Worm (Caenorhabditis elegans) whole organism, early embryonic: ENCODE measurements around the gene icd-1.

Experiments
- B0310.2 ChIP-seq: sonication (generic microtip); optimal IDR thresholded peaks from 2 replicates; lab custom pipeline; 2016; ENCODE audit warnings: mild to moderate bottlenecking, missing genetic modification characterization, missing compliant biosample characterization
- F13C5.2 ChIP-seq: sonication (generic microtip); optimal IDR thresholded peaks from 2 replicates; lab custom pipeline; 2017; ENCODE audit warnings: mild to moderate bottlenecking, missing genetic modification characterization, inconsistent platforms, missing compliant biosample characterization
- aly-1 ChIP-seq: sonication (generic microtip); optimal IDR thresholded peaks from 2 replicates; lab custom pipeline; 2016; ENCODE audit warnings: missing genetic modification characterization, missing compliant biosample characterization
- ama-1 ChIP-seq: fragments of 150-350 bp; optimal IDR thresholded peaks from 2 replicates; lab custom pipeline; 2014
- ceh-13 ChIP-seq: fragments of 200-800 bp; sonication (Bioruptor generic); optimal IDR thresholded peaks from 2 replicates; lab custom pipeline; 2018; ENCODE audit warnings: mild to moderate bottlenecking, missing genetic modification characterization, missing compliant biosample characterization
- ceh-36 ChIP-seq: sonication (generic microtip); optimal IDR thresholded peaks from 2 replicates; lab custom pipeline; 2016; ENCODE audit warnings: missing genetic modification characterization, inconsistent platforms, missing compliant biosample characterization
- ets-7 ChIP-seq: sonication (generic microtip); optimal IDR thresholded peaks from 2 replicates; lab custom pipeline; 2016; ENCODE audit warnings: missing genotype, missing genetic modification characterization, missing compliant biosample characterization
- flt-1 ChIP-seq: fragments of 200-800 bp; sonication (Bioruptor generic); IDR thresholded peaks from 2 replicates; pipeline ENCODE4 v1.3.6; 2022; ENCODE audit warnings: missing genetic modification characterization, missing compliant biosample characterization
- hmbx-1 ChIP-seq: sonication (generic microtip); optimal IDR thresholded peaks from 2 replicates; lab custom pipeline; 2016; ENCODE audit warnings: mild to moderate bottlenecking, missing genetic modification characterization, missing compliant biosample characterization
- hmg-4 ChIP-seq: fragments of 200-800 bp; sonication (Bioruptor generic); optimal IDR thresholded peaks from 2 replicates; lab custom pipeline; 2018; ENCODE audit warnings: mild to moderate bottlenecking, missing genetic modification characterization, missing compliant biosample characterization
- hnd-1 ChIP-seq: sonication (generic microtip); optimal IDR thresholded peaks from 2 replicates; lab custom pipeline; 2016; ENCODE audit warnings: missing genetic modification characterization, missing compliant biosample characterization
- pes-1 ChIP-seq: fragments of 200-800 bp; sonication (Bioruptor generic); IDR thresholded peaks from 2 replicates; pipeline ENCODE4 v1.3.6; 2022; ENCODE audit warnings: missing genetic modification reagents, missing genetic modification characterization, missing compliant biosample characterization
- scrt-1 ChIP-seq: fragments of 200-800 bp; sonication (Bioruptor generic); IDR thresholded peaks from 2 replicates; pipeline ENCODE4 v1.3.6; 2022; ENCODE audit warnings: missing genetic modification characterization, missing compliant biosample characterization
- sea-1 ChIP-seq: fragments of 200-800 bp; sonication (Bioruptor generic); conservative IDR thresholded peaks from 2 replicates; pipeline ENCODE4 v1.3.6; 2022; ENCODE audit warnings: missing genetic modification characterization, missing compliant biosample characterization
- tbx-11 ChIP-seq: fragments of 200-800 bp; sonication (Bioruptor generic); IDR thresholded peaks from 2 replicates; pipeline ENCODE4 v1.3.6; 2022; ENCODE audit warnings: missing genetic modification characterization, missing compliant biosample characterization
- tbx-37 ChIP-seq: fragments of 200-800 bp; sonication (Bioruptor generic); conservative IDR thresholded peaks from 2 replicates; pipeline ENCODE4 v1.3.6; 2022; ENCODE audit warnings: missing genetic modification reagents, missing genetic modification characterization, missing compliant biosample characterization
- tra-4 ChIP-seq: sonication (generic microtip); optimal IDR thresholded peaks from 2 replicates; lab custom pipeline; 2017; ENCODE audit warnings: missing genetic modification characterization, missing compliant biosample characterization

icd-1 gene

ce11 chrII:6592251-6592650 lies 3.8 kb upstream of the icd-1 start, which contains the start of gene C56C10.9:
Gene C56C10.9, minus strand, starts transcription at chrII:6592351.
- TF ChIP-seq hnd-1: no peak
- no peak for TF ChIP-seq aly-1 (tag; lab: Kevin White, UChicago)
- no peak for TF ChIP-seq hmg-4
- no peak for TF ChIP-seq hmbx-1 (tag; lab: Kevin White, UChicago)
- no peak for TF ChIP-seq sea-1
- no peak for TF ChIP-seq scrt-1
- no peak for TF ChIP-seq tbx-11 (GFP tag; lab: Robert Waterston, UW)
- TF ChIP-seq F13C5.2 (tag; lab: Kevin White, UChicago): no peak
- no peak for TF ChIP-seq ceh-36 (tag; lab: Kevin White, UChicago)
- TF ChIP-seq pes-1 (GFP tag; lab: Robert Waterston, UW): no peak
- no peak for TF ChIP-seq tra-4

DNA sequence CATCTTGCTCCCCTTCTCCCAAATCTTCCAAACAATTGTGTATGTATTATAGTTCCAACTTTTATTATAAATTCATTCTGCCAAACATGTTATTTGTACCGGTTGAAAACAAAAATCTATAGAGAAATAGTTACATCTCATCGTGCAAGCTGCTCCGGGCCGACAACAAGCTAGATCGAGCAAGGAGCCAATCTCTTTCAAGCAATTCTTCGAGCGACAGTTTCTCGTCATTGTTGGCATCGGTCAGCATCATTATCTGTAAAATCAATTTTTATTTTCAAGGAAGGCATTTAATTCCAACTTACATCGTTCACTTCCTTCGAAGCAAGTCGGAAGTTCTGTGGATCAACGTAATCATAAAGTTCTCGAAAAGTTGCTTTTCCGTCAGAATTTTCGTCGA lies 2.5 kb upstream of the icd-1 start:
- no peak for TF ChIP-seq tra-4
- TF ChIP-seq hmg-4: no peak
- TF ChIP-seq scrt-1: no peak
- no peak for TF ChIP-seq aly-1 (tag; lab: Kevin White, UChicago)
- TF ChIP-seq flt-1: no peak
- no peak for TF ChIP-seq pes-1 (GFP tag; lab: Robert Waterston, UW)
- TF ChIP-seq sea-1: no peak
- TF ChIP-seq ets-7 (tag; lab: Kevin White, UChicago): no peak
- TF ChIP-seq hmbx-1 (tag; lab: Kevin White, UChicago): no peak

DNA sequence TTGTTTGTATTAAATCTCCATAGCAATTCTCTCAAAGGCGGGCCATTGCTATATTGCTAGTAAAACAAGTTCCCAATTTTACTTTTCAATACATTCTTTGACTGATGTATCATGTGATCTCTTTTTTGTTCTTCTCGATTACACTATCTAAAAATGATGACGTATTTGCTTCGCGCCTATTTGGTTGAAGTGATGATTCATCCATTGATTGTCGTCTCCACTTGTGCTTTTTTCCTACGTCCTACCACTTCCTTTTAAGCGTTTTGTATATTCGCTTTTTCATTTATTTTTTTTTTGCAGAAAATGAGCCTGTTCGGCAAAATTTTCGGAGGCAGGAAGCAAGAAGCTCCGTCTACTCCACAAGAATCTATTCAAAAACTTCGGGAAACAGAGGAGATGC lies 953 bp upstream of the icd-1 start, which contains the start of gene vps-32.1:
vps-32.1 (plus strand) TSS at position 301 of the 400 bp plus-strand sequence.
- TF ChIP-seq B0310.2: no peak
- no peak for TF ChIP-seq flt-1
- no peak for TF ChIP-seq sea-1
- TF ChIP-seq tbx-37 (GFP tag; lab: Robert Waterston, UW): no peak
- TF ChIP-seq aly-1 (tag; lab: Kevin White, UChicago): no peak

- TF ChIP-seq ets-7 (tag; lab: Kevin White, UChicago): no peak
- no peak for TF ChIP-seq aly-1 (tag; lab: Kevin White, UChicago)
- no peak for TF ChIP-seq tbx-11 (GFP tag; lab: Robert Waterston, UW)
- TF ChIP-seq scrt-1: no peak
- no peak for TF ChIP-seq ceh-13
- TF ChIP-seq F13C5.2 (tag; lab: Kevin White, UChicago): no peak
- no peak for TF ChIP-seq ama-1 (lab: Kevin White, UChicago)
- TF ChIP-seq ceh-36 (tag; lab: Kevin White, UChicago): no peak
- no peak for TF ChIP-seq hmbx-1 (tag; lab: Kevin White, UChicago)
- TF ChIP-seq pes-1 (GFP tag; lab: Robert Waterston, UW): no peak
- TF ChIP-seq tra-4: no peak
- no peak for TF ChIP-seq hnd-1
- TF ChIP-seq hmg-4: no peak
- no peak for TF ChIP-seq sea-1
- no peak for TF ChIP-seq flt-1
- TF ChIP-seq tbx-37 (GFP tag; lab: Robert Waterston, UW): no peak
These were observed 1.1 kb downstream of the icd-1 start, which contains the start of gene C56C10.7 for ce11 chrII:6587264-6587870. Gene C56C10.7, minus strand, starts transcription at chrII:6587575.

- no peak for TF ChIP-seq tra-4
- TF ChIP-seq hmbx-1 (tag; lab: Kevin White, UChicago): no peak
- TF ChIP-seq ceh-36 (tag; lab: Kevin White, UChicago): no peak
- no peak for TF ChIP-seq hmg-4
- no peak for TF ChIP-seq ceh-13
- TF ChIP-seq F13C5.2 (tag; lab: Kevin White, UChicago): no peak
- no peak for TF ChIP-seq tbx-37 (GFP tag; lab: Robert Waterston, UW)
- no peak for TF ChIP-seq pes-1 (GFP tag; lab: Robert Waterston, UW)
- no peak for TF ChIP-seq hnd-1
- TF ChIP-seq aly-1 (tag; lab: Kevin White, UChicago): no peak
- no peak for TF ChIP-seq scrt-1
- no peak for TF ChIP-seq tbx-11 (GFP tag; lab: Robert Waterston, UW)
- no peak for TF ChIP-seq B0310.2
- TF ChIP-seq sea-1: no peak
- no peak for TF ChIP-seq ets-7 (tag; lab: Kevin White, UChicago)
- TF ChIP-seq flt-1: no peak
- TF ChIP-seq ama-1 (lab: Kevin White, UChicago): no peak
These were observed 5.7 kb downstream of the icd-1 start, which contains the start of gene C56C10.4 for ce11 chrII:6582758-6583157. Gene C56C10.4, plus strand, starts transcription at chrII:6583058.

- TF ChIP-seq ets-7 (tag; lab: Kevin White, UChicago) (no peak), ceh-13 (no peak)
These were observed 7.2 kb downstream of the icd-1 start, which contains the start of gene C56C10.6 for ce11 chrII:6581236-6581635. Gene C56C10.6, minus strand, starts transcription at chrII:6581336.

- TF ChIP-seq tra-4: no peak
- no peak for TF ChIP-seq ceh-13
- TF ChIP-seq scrt-1: no peak
- no peak for TF ChIP-seq ama-1 (lab: Kevin White, UChicago)
- no peak for TF ChIP-seq F13C5.2 (tag; lab: Kevin White, UChicago)
- no peak for TF ChIP-seq flt-1
- no peak for TF ChIP-seq aly-1 (tag; lab: Kevin White, UChicago)
- TF ChIP-seq hmg-4: no peak
- no peak for TF ChIP-seq ets-7 (tag; lab: Kevin White, UChicago)
- TF ChIP-seq hnd-1: no peak
- no peak for TF ChIP-seq tbx-11 (GFP tag; lab: Robert Waterston, UW)
- no peak for TF ChIP-seq B0310.2
- TF ChIP-seq pes-1 (GFP tag; lab: Robert Waterston, UW): no peak
- TF ChIP-seq sea-1: no peak
- no peak for TF ChIP-seq ceh-36 (tag; lab: Kevin White, UChicago)
- no peak for TF ChIP-seq hmbx-1 (tag; lab: Kevin White, UChicago)
- no peak for TF ChIP-seq tbx-37 (GFP tag; lab: Robert Waterston, UW)
These were observed 10.1 kb downstream of the icd-1 start, which contains the start of gene sra-31 for ce11 chrII:6578378-6578777. Gene sra-31, minus strand, starts transcription at chrII:6578478.

DNA sequence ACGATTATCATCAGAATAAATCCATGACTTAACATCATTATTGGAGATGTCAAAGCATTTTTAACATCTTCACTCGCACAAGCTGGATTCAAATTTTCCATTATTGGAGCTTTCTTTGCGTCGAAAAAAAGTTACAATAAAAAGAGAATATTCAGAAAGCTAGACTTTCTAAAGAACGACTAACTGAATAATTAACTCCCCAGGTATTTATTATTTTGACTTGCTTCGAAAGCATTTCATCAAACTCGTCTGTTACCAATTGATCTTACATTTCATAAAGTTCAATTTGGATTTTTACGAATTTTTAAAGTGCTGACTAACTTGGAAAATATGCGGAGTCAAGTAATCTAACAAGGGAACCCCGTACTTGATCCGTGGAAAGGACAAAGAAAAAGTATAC lies 12.8 kb downstream of the icd-1 start, which contains the start of gene sra-29:
sra-29 (minus strand) TSS at position 101 of the 400 bp plus-strand sequence.
- no peak for TF ChIP-seq pes-1 (GFP tag; lab: Robert Waterston, UW)
- TF ChIP-seq ama-1 (lab: Kevin White, UChicago): no peak
- no peak for TF ChIP-seq hmbx-1 (tag; lab: Kevin White, UChicago)
- no peak for TF ChIP-seq scrt-1
